Fruit fly (Drosophila melanogaster): ENCODE measurements around the gene Elys.

Gene Elys

DNA sequence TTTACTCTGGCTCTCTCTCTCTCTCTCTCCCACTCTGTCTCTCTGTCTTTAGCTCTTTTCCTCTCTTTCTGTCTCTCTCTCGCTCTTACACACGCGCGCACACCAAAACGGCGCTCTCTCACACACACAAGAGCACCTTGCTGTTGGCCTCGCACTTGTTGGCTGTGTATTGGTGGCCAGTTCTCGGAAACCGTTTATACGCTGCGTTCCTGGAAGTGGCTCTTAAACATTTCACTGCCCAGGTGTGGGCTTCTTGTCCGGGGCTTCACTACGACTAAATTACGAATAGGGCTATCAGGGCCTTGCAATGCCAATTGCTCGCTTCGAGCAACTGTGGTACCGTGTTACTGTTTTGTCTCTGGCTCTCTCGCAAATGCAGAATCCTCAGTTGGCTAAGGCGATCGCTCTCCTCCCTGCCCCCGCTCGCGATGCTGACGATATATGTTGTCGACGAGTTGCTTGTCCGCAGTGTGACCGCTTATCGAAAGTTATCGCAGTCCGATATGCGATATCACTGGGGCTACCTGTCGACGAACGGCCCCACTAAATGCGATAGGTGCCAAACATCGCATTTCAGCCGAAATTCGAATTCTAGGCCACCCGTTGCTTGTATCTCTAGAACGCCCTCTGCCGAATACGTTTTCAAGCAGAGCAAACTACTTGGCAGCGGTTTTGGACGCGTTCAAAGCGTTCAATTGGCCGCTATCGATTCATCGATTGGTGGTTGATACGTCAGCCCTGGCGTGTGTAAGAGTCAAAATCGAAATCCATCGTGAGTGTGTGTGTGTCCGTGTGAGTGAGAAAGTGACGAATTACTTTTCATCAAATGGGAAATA lies 31.2 kb downstream of the Elys start, which contains the start of the genes dome and Ubqn (continued):
- TF ChIP-seq bbx (GFP tag; IDR thresholded peaks at IDR 0.05; ENCODE audit: partially characterized antibody) (peak; percentile 82), H15 (GFP tag; IDR thresholded peaks at IDR 0.05) (no peak), jumu (GFP tag; optimal IDR thresholded peaks at IDR 0.05) (peak; percentile 55), mld (GFP tag; IDR thresholded peaks at IDR 0.05; ENCODE audit: partially characterized antibody) (peak; percentile 68; the same call in 2 of the 3 replicates), CG14710 (tag; optimal IDR thresholded peaks at IDR 0.05) (peak; percentile 76), Gug (GFP tag; IDR thresholded peaks at IDR 0.05) (no peak), CG12942 (GFP tag; optimal IDR thresholded peaks at IDR 0.05) (no peak), CG1024 (GFP tag; IDR thresholded peaks at IDR 0.05) (no peak), Elba2 (GFP tag; optimal IDR thresholded peaks at IDR 0.05) (no peak), eve (GFP tag; optimal IDR thresholded peaks at IDR 0.05) (no peak), cas (GFP tag; IDR thresholded peaks at IDR 0.05) (no peak), B-H1 (GFP tag; IDR thresholded peaks at IDR 0.05) (no peak), ara (GFP tag; IDR thresholded peaks at IDR 0.05) (no peak), abd-A (tag; optimal IDR thresholded peaks at IDR 0.05) (no peak), C15 (GFP tag; IDR thresholded peaks at IDR 0.05) (no peak), hkb (optimal IDR thresholded peaks at IDR 0.05) (peak; percentile 63), hkb (GFP tag; IDR thresholded peaks at IDR 0.05) (0 out of 2 replicates have a peak, but pooled peaks have one; percentile 22), zfh1 (GFP tag; IDR thresholded peaks at IDR 0.05) (no peak), otp (GFP tag; IDR thresholded peaks at IDR 0.05) (no peak), ftz-f1 (GFP tag; optimal IDR thresholded peaks at IDR 0.05) (peak; percentile 86), CG14050 (GFP tag; IDR thresholded peaks at IDR 0.05) (no peak), tll (GFP tag; optimal IDR thresholded peaks at IDR 0.05) (peak; percentile 93 to 94), CG31365 (tag; optimal IDR thresholded peaks at IDR 0.05) (no peak), fru (optimal IDR thresholded peaks at IDR 0.05) (no peak), CG3838 (GFP tag; optimal IDR thresholded peaks at IDR 0.05) (no peak), chn (GFP tag; optimal IDR thresholded peaks at IDR 0.05) (no peak), CG11723 (GFP tag; optimal IDR thresholded peaks at IDR 0.05) (no peak), ro (GFP tag; IDR thresholded peaks at IDR 0.05) (no peak), dysf (GFP tag; IDR thresholded peaks at IDR 0.05) (no peak), Bgb (GFP tag; IDR thresholded peaks at IDR 0.05; ENCODE audit: partially characterized antibody) (peak; percentile 88), Trl (optimal IDR thresholded peaks at IDR 0.05) (peak; percentile 98), Trl (GFP tag; optimal IDR thresholded peaks at IDR 0.05) (peak; percentile 22), CG2875 (GFP tag; optimal IDR thresholded peaks at IDR 0.05) (no peak), zfh2 (GFP tag; optimal IDR thresholded peaks at IDR 0.05) (peak; percentile 27), Scr (GFP tag; IDR thresholded peaks at IDR 0.05; ENCODE audit: partially characterized antibody) (peak; percentile 95), vfl (GFP tag; optimal IDR thresholded peaks at IDR 0.05) (no peak), trem (tag; optimal IDR thresholded peaks at IDR 0.05) (peak; percentile 57), CG10959 (GFP tag; IDR thresholded peaks at IDR 0.05) (no peak), CG6813 (GFP tag; optimal IDR thresholded peaks at IDR 0.05) (no peak), Dp (GFP tag; optimal IDR thresholded peaks at IDR 0.05) (peak; percentile 49), ind (GFP tag; optimal IDR thresholded peaks at IDR 0.05) (no peak), ATbp (GFP tag; optimal IDR thresholded peaks at IDR 0.05) (no peak), BtbVII (GFP tag; optimal IDR thresholded peaks at IDR 0.05) (peak; percentile 25), cwo (GFP tag; optimal IDR thresholded peaks at IDR 0.05) (no peak), CG4730 (GFP tag; IDR thresholded peaks at IDR 0.05) (no peak), CG17385 (GFP tag; optimal IDR thresholded peaks at IDR 0.05) (peak; percentile 44), CG5180 (GFP tag; optimal IDR thresholded peaks at IDR 0.05) (peak; percentile 23), Bdp1 (GFP tag; optimal IDR thresholded peaks at IDR 0.05) (no peak), CG10147 (GFP tag; optimal IDR thresholded peaks at IDR 0.05) (no peak), CG9817 (tag; optimal IDR thresholded peaks at IDR 0.05) (no peak)

Measured in whole organism, embryonic.